Fruit fly (Drosophila melanogaster) whole organism, embryonic: ENCODE measurements around the gene eIF4E5.

Experiments
- Antp ChIP-seq: fragments of 200-800 bp; sonication (Bioruptor generic); optimal IDR thresholded peaks from 3 replicates; lab custom pipeline; 2016; ENCODE audit warnings: missing biosample characterization, missing genetic modification characterization
- Bgb ChIP-seq: fragments of 200-800 bp; sonication (Bioruptor generic); IDR thresholded peaks from 2 replicates; pipeline ENCODE4 v1.3.6; 2022; ENCODE audit warnings: missing biosample characterization, missing genetic modification characterization; ENCODE audit not compliant: partially characterized antibody
- CG10267 ChIP-seq: fragments of 200-800 bp; sonication (Bioruptor generic); optimal IDR thresholded peaks from 2 replicates; lab custom pipeline; 2018; ENCODE audit warnings: missing biosample characterization, mild to moderate bottlenecking, missing genetic modification characterization, moderate library complexity
- CG12236 ChIP-seq: fragments of 200-800 bp; sonication (Bioruptor generic); optimal IDR thresholded peaks from 2 replicates; lab custom pipeline; 2016; ENCODE audit warnings: missing biosample characterization, missing genetic modification characterization
- CG31365 ChIP-seq: fragments of 200-800 bp; sonication (Bioruptor generic); optimal IDR thresholded peaks from 2 replicates; lab custom pipeline; 2018; ENCODE audit warnings: missing biosample characterization, mild to moderate bottlenecking, missing genetic modification characterization
- CG3281 ChIP-seq: fragments of 200-800 bp; sonication (Bioruptor generic); optimal IDR thresholded peaks from 3 replicates; lab custom pipeline; 2017; ENCODE audit warnings: missing biosample characterization, mild to moderate bottlenecking, missing genetic modification characterization
- CG5180 ChIP-seq: fragments of 200-800 bp; sonication (Bioruptor generic); optimal IDR thresholded peaks from 3 replicates; lab custom pipeline; 2017; ENCODE audit warnings: missing biosample characterization, missing genetic modification characterization, mild to moderate bottlenecking, moderate library complexity, missing genetic modification reagents
- CG6254 ChIP-seq: fragments of 200-800 bp; sonication (Bioruptor generic); optimal IDR thresholded peaks from 3 replicates; lab custom pipeline; 2017; ENCODE audit warnings: mild to moderate bottlenecking, missing biosample characterization, missing genetic modification reagents, missing genetic modification characterization
- CG9609 ChIP-seq: fragments of 200-800 bp; sonication (Bioruptor generic); optimal IDR thresholded peaks from 3 replicates; lab custom pipeline; 2016; ENCODE audit warnings: missing biosample characterization, missing genetic modification characterization
- CG9876 ChIP-seq: fragments of 200-800 bp; sonication (Bioruptor generic); optimal IDR thresholded peaks from 2 replicates; lab custom pipeline; 2016; ENCODE audit warnings: missing biosample characterization, missing genetic modification characterization
- CG9932 ChIP-seq: fragments of 200-800 bp; sonication (Bioruptor generic); IDR thresholded peaks from 2 replicates; pipeline ENCODE4 v1.3.6; 2022; ENCODE audit warnings: missing biosample characterization, missing genetic modification characterization
- CTCF ChIP-seq: fragments of 200-800 bp; sonication (Bioruptor generic); optimal IDR thresholded peaks from 2 replicates; lab custom pipeline; 2017; ENCODE audit warnings: missing biosample characterization, mild to moderate bottlenecking, missing genetic modification characterization, moderate library complexity
- Dip3 ChIP-seq: fragments of 200-800 bp; sonication (Bioruptor generic); optimal IDR thresholded peaks from 3 replicates; lab custom pipeline; 2016; ENCODE audit warnings: missing biosample characterization, missing genetic modification characterization
- ERR ChIP-seq: fragments of 200-800 bp; sonication (Bioruptor generic); optimal IDR thresholded peaks from 2 replicates; lab custom pipeline; 2016; ENCODE audit warnings: missing biosample characterization, missing genetic modification characterization
- GATAe ChIP-seq: fragments of 200-800 bp; sonication (Bioruptor generic); conservative IDR thresholded peaks from 2 replicates; pipeline ENCODE4 v1.3.6; 2022; ENCODE audit warnings: missing biosample characterization, missing genetic modification characterization
- Hsf ChIP-seq: fragments of 200-800 bp; sonication (Bioruptor generic); optimal IDR thresholded peaks from 3 replicates; lab custom pipeline; 2016; ENCODE audit warnings: missing biosample characterization, missing genetic modification characterization
- Jarid2 ChIP-seq: fragments of 200-800 bp; sonication (Bioruptor generic); optimal IDR thresholded peaks from 3 replicates; lab custom pipeline; 2017; ENCODE audit warnings: mild to moderate bottlenecking, missing biosample characterization, missing genetic modification reagents, missing genetic modification characterization
- NFAT ChIP-seq: fragments of 200-800 bp; sonication (Bioruptor generic); IDR thresholded peaks from 2 replicates; pipeline ENCODE4 v1.3.6; 2022; ENCODE audit warnings: missing biosample characterization, missing genetic modification characterization
- Oli ChIP-seq: fragments of 200-800 bp; sonication (Bioruptor generic); optimal IDR thresholded peaks from 2 replicates; lab custom pipeline; 2018; ENCODE audit warnings: missing biosample characterization, mild to moderate bottlenecking, missing genetic modification characterization, moderate library complexity
- Poxn ChIP-seq: fragments of 200-800 bp; sonication (Bioruptor generic); IDR thresholded peaks from 2 replicates; pipeline ENCODE4 v1.3.6; 2022; ENCODE audit warnings: missing biosample characterization, missing genetic modification characterization
- Ravus ChIP-seq: fragments of 200-800 bp; sonication (Bioruptor generic); IDR thresholded peaks from 2 replicates; pipeline ENCODE4 v1.3.6; 2022; ENCODE audit warnings: missing biosample characterization, missing genetic modification characterization
- Rx ChIP-seq: fragments of 200-800 bp; sonication (Bioruptor generic); IDR thresholded peaks from 2 replicates; pipeline ENCODE4 v1.3.6; 2022; ENCODE audit warnings: missing biosample characterization, missing genetic modification characterization
- Sox102F ChIP-seq: fragments of 200-800 bp; sonication (Bioruptor generic); optimal IDR thresholded peaks from 2 replicates; lab custom pipeline; 2018; ENCODE audit warnings: missing biosample characterization, mild to moderate bottlenecking, missing genetic modification characterization, moderate library complexity
- ab ChIP-seq: fragments of 200-800 bp; sonication (Bioruptor generic); optimal IDR thresholded peaks from 2 replicates; lab custom pipeline; 2016; ENCODE audit warnings: missing biosample characterization, missing genetic modification characterization
- abd-A ChIP-seq: fragments of 200-800 bp; sonication (Bioruptor generic); optimal IDR thresholded peaks from 3 replicates; lab custom pipeline; 2019; ENCODE audit warnings: missing biosample characterization, mild to moderate bottlenecking, missing genetic modification characterization, moderate library complexity
- ato ChIP-seq: fragments of 200-800 bp; sonication (Bioruptor generic); IDR thresholded peaks from 2 replicates; pipeline ENCODE4 v1.3.6; 2022; ENCODE audit warnings: missing biosample characterization, missing genetic modification characterization; ENCODE audit not compliant: partially characterized antibody
- bsh ChIP-seq, 2 experiments: fragments of 200-800 bp; sonication (Bioruptor generic); optimal IDR thresholded peaks; 2 replicates each; lab custom pipeline; 2017 to 2018; ENCODE audit warnings: mild to moderate bottlenecking in 2 of 2, missing biosample characterization in 2 of 2, missing genetic modification characterization in 2 of 2, moderate library complexity in 1 of 2
- chn ChIP-seq: fragments of 200-800 bp; sonication (Bioruptor generic); optimal IDR thresholded peaks from 2 replicates; lab custom pipeline; 2016; ENCODE audit warnings: missing biosample characterization, missing genetic modification characterization
- corto ChIP-seq: fragments of 200-800 bp; sonication (Bioruptor generic); optimal IDR thresholded peaks from 2 replicates; lab custom pipeline; 2016; ENCODE audit warnings: missing biosample characterization, mild to moderate bottlenecking, missing genetic modification characterization, moderate library complexity
- danr ChIP-seq: fragments of 200-800 bp; sonication (Bioruptor generic); IDR thresholded peaks from 2 replicates; pipeline ENCODE4 v1.3.6; 2022; ENCODE audit warnings: missing biosample characterization, missing genetic modification characterization
- disco-r ChIP-seq: fragments of 200-800 bp; sonication (Bioruptor generic); optimal IDR thresholded peaks from 2 replicates; lab custom pipeline; 2016; ENCODE audit warnings: missing biosample characterization, missing genetic modification characterization
- dm ChIP-seq: fragments of 200-800 bp; sonication (Bioruptor generic); optimal IDR thresholded peaks from 3 replicates; lab custom pipeline; 2016; ENCODE audit warnings: missing biosample characterization, missing genetic modification characterization
- ewg ChIP-seq: fragments of 200-800 bp; sonication (Bioruptor generic); optimal IDR thresholded peaks from 3 replicates; lab custom pipeline; 2017; ENCODE audit warnings: mild to moderate bottlenecking, missing biosample characterization, missing genetic modification reagents, missing genetic modification characterization
- fru ChIP-seq: fragments of >200 bp; optimal IDR thresholded peaks from 2 replicates; lab custom pipeline; 2017
- ftz-f1 ChIP-seq: fragments of 200-800 bp; sonication (Bioruptor generic); optimal IDR thresholded peaks from 2 replicates; lab custom pipeline; 2016; ENCODE audit warnings: missing biosample characterization, missing genetic modification characterization
- fu2 ChIP-seq: fragments of 200-800 bp; sonication (Bioruptor generic); optimal IDR thresholded peaks from 2 replicates; lab custom pipeline; 2016; ENCODE audit warnings: missing biosample characterization, missing genetic modification characterization
- gem ChIP-seq: fragments of 200-800 bp; sonication (Bioruptor generic); optimal IDR thresholded peaks from 2 replicates; lab custom pipeline; 2019; ENCODE audit warnings: missing biosample characterization, mild to moderate bottlenecking, missing genetic modification characterization, moderate library complexity
- jumu ChIP-seq: fragments of 200-800 bp; sonication (Bioruptor generic); optimal IDR thresholded peaks from 3 replicates; lab custom pipeline; 2016; ENCODE audit warnings: missing biosample characterization, missing genetic modification characterization
- kay ChIP-seq: fragments of 200-800 bp; sonication (Bioruptor generic); optimal IDR thresholded peaks from 2 replicates; lab custom pipeline; 2016; ENCODE audit warnings: missing biosample characterization, missing genetic modification characterization
- lmd ChIP-seq: fragments of 200-800 bp; sonication (Bioruptor generic); IDR thresholded peaks from 2 replicates; pipeline ENCODE4 v1.3.6; 2022; ENCODE audit warnings: missing biosample characterization, missing genetic modification characterization
- luna ChIP-seq: fragments of 200-800 bp; sonication (Bioruptor generic); optimal IDR thresholded peaks from 2 replicates; lab custom pipeline; 2016; ENCODE audit warnings: missing biosample characterization, missing genetic modification characterization
- prd ChIP-seq, 3 experiments: fragments of >200 bp in 2 of 3; fragments of 200-800 bp in 1 of 3; sonication (Bioruptor generic) in 1 of 3; optimal IDR thresholded peaks in 2 of 3; IDR thresholded peaks in 1 of 3; 2 replicates in 2 of 3; 3 replicates in 1 of 3; pipeline versions ENCODE4 v1.3.6 to Lab custom; 2017 to 2022; ENCODE audit warnings: missing biosample characterization in 1 of 3, missing genetic modification characterization in 1 of 3
- psq ChIP-seq: fragments of 200-800 bp; sonication (Bioruptor generic); optimal IDR thresholded peaks from 2 replicates; lab custom pipeline; 2017; ENCODE audit warnings: missing biosample characterization, missing genetic modification characterization
- pum ChIP-seq: fragments of 200-800 bp; sonication (Bioruptor generic); optimal IDR thresholded peaks from 2 replicates; lab custom pipeline; 2016; ENCODE audit warnings: missing biosample characterization, missing genetic modification characterization
- schlank ChIP-seq: fragments of 200-800 bp; sonication (Bioruptor generic); optimal IDR thresholded peaks from 2 replicates; lab custom pipeline; 2018; ENCODE audit warnings: missing biosample characterization, mild to moderate bottlenecking, missing genetic modification characterization
- sd ChIP-seq: fragments of 200-800 bp; sonication (Bioruptor generic); optimal IDR thresholded peaks from 3 replicates; lab custom pipeline; 2018; ENCODE audit warnings: missing biosample characterization, mild to moderate bottlenecking, missing genetic modification characterization, moderate library complexity
- tgo ChIP-seq: fragments of 200-800 bp; sonication (Bioruptor generic); IDR thresholded peaks from 3 replicates; pipeline ENCODE4 v1.3.6; 2022; ENCODE audit warnings: missing biosample characterization, missing genetic modification characterization
- tio ChIP-seq: fragments of 200-800 bp; sonication (Bioruptor generic); optimal IDR thresholded peaks from 2 replicates; lab custom pipeline; 2017; ENCODE audit warnings: missing biosample characterization, missing genetic modification characterization, inconsistent platforms
- vvl ChIP-seq: fragments of 200-800 bp; sonication (Bioruptor generic); IDR thresholded peaks from 2 replicates; pipeline ENCODE4 v1.3.6; 2022; ENCODE audit warnings: missing biosample characterization, missing genetic modification characterization
- wdn ChIP-seq: fragments of 200-800 bp; sonication (Bioruptor generic); IDR thresholded peaks from 2 replicates; pipeline ENCODE4 v1.3.6; 2022; ENCODE audit warnings: missing biosample characterization, missing genetic modification characterization
- zen2 ChIP-seq: fragments of 200-800 bp; sonication (Bioruptor generic); IDR thresholded peaks from 3 replicates; pipeline ENCODE4 v1.3.6; 2022; ENCODE audit warnings: missing biosample characterization, missing genetic modification characterization; ENCODE audit not compliant: partially characterized antibody

eIF4E5 gene

dm6 chr3L:7850771-7851358 is 43.8 kb upstream of the eIF4E5 start (continued):
- no peak for TF ChIP-seq prd (optimal IDR thresholded peaks at IDR 0.05; lab: Kevin White, UChicago)
- peak; percentile 88 for TF ChIP-seq prd (GFP tag; IDR thresholded peaks at IDR 0.05; lab: Robert Waterston, UW)
- TF ChIP-seq jumu (GFP tag; lab: Kevin White, UChicago), result peak; percentile 86
- peak; percentile 83 for TF ChIP-seq CG9609 (GFP tag; lab: Kevin White, UChicago)
- TF ChIP-seq CG6254 (GFP tag; lab: Kevin White, UChicago), result peak; percentile 78
- peak; percentile 81 for TF ChIP-seq Dip3
- TF ChIP-seq zen2, result no peak
- peak; percentile 85 for TF ChIP-seq Hsf (GFP tag; lab: Kevin White, UChicago)
- TF ChIP-seq ewg (GFP tag; lab: Kevin White, UChicago), result peak; percentile 74
- TF ChIP-seq CG3281 (GFP tag; lab: Kevin White, UChicago), result peak; percentile 91
- peak; percentile 28 for TF ChIP-seq CTCF (GFP tag; lab: Kevin White, UChicago)
- TF ChIP-seq fru (lab: Kevin White, UChicago), result no peak
- peak; percentile 86 for TF ChIP-seq Antp
- TF ChIP-seq CG9876 (GFP tag; lab: Kevin White, UChicago), result peak; percentile 78
- TF ChIP-seq ERR, result peak; percentile 89
- TF ChIP-seq lmd (GFP tag; lab: Robert Waterston, UW), result peak; percentile 88
- TF ChIP-seq bsh (GFP tag; optimal IDR thresholded peaks at IDR 0.05; lab: Kevin White, UChicago), result peak in 1 of 2 experiments; percentile 89
- TF ChIP-seq schlank (tag; lab: Kevin White, UChicago), result peak; percentile 72
- TF ChIP-seq Oli (tag; lab: Kevin White, UChicago), result peak; percentile 88
- peak; percentile 81 for TF ChIP-seq luna (GFP tag; lab: Kevin White, UChicago)
- TF ChIP-seq tio, result peak; percentile 82
- TF ChIP-seq corto (GFP tag; lab: Kevin White, UChicago), result no peak
- TF ChIP-seq CG10267 (tag; lab: Kevin White, UChicago), result peak; percentile 81
- TF ChIP-seq disco-r (GFP tag; lab: Kevin White, UChicago), result peak; percentile 77
- TF ChIP-seq Rx (GFP tag; lab: Robert Waterston, UW), result peak; percentile 43
- TF ChIP-seq CG12236 (GFP tag; lab: Kevin White, UChicago), result peak; percentile 74
- TF ChIP-seq vvl, result peak; percentile 91
- TF ChIP-seq Poxn (GFP tag; lab: Robert Waterston, UW), result 0 out of 2 replicates have a peak, but pooled peaks have one; percentile 17
- peak; percentile 68 for TF ChIP-seq Ravus (GFP tag; lab: Robert Waterston, UW)
- peak; percentile 95 for TF ChIP-seq GATAe (GFP tag; lab: Robert Waterston, UW)
- TF ChIP-seq Sox102F, result peak; percentile 91
- peak; percentile 90 for TF ChIP-seq tgo (GFP tag; lab: Robert Waterston, UW)
- TF ChIP-seq fu2 (GFP tag; lab: Kevin White, UChicago), result peak; percentile 84
- peak; percentile 67 for TF ChIP-seq ftz-f1 (GFP tag; lab: Kevin White, UChicago)
- TF ChIP-seq CG31365 (tag; lab: Kevin White, UChicago), result peak; percentile 68
- TF ChIP-seq pum (GFP tag; lab: Kevin White, UChicago), result peak; percentile 86
- TF ChIP-seq abd-A (tag; lab: Kevin White, UChicago), result peak; percentile 68
- TF ChIP-seq ab (GFP tag; lab: Kevin White, UChicago), result no peak
- no peak; the same call in 1 of the 2 replicates for TF ChIP-seq NFAT (GFP tag; lab: Robert Waterston, UW)
- TF ChIP-seq kay (GFP tag; lab: Kevin White, UChicago), result peak; percentile 75
- TF ChIP-seq chn, result peak; percentile 81
- peak; percentile 92 for TF ChIP-seq gem (tag; lab: Kevin White, UChicago)
- TF ChIP-seq psq (GFP tag; lab: Kevin White, UChicago), result peak; percentile 57
- peak; percentile 60 for TF ChIP-seq Jarid2 (GFP tag; lab: Kevin White, UChicago)
- TF ChIP-seq CG5180 (GFP tag; lab: Kevin White, UChicago), result peak; percentile 74
- TF ChIP-seq Bgb (GFP tag; lab: Robert Waterston, UW), result no peak
- TF ChIP-seq dm (GFP tag; lab: Kevin White, UChicago), result peak; percentile 69
- TF ChIP-seq wdn (GFP tag; lab: Robert Waterston, UW), result peak; percentile 85
- TF ChIP-seq danr (GFP tag; lab: Robert Waterston, UW), result peak; percentile 77
- peak; percentile 81 for TF ChIP-seq sd
- TF ChIP-seq CG9932 (GFP tag; lab: Robert Waterston, UW), result peak; percentile 80
- TF ChIP-seq ato (GFP tag; lab: Robert Waterston, UW), result no peak
